Worm (Caenorhabditis elegans) whole organism, L4/young adult: ENCODE data around the gene F10C1.9.
"Not testable (repeated sequence)": the region's sequence is repeated elsewhere in the genome, so short reads cannot be mapped to it uniquely, and the experiment has no call there.

Source experiments
- W03F9.2 ChIP-seq: fragments of 150-350 bp; optimal IDR thresholded peaks from 2 replicates; lab custom pipeline; 2014; ENCODE audit warnings: missing biosample characterization, missing genetic modification characterization
- dao-5 ChIP-seq: sonication (generic microtip); optimal IDR thresholded peaks from 2 replicates; lab custom pipeline; 2016; ENCODE audit warnings: missing genotype, missing genetic modification characterization, moderate library complexity, missing compliant biosample characterization
- him-1 ChIP-seq: sonication (generic microtip); optimal IDR thresholded peaks from 2 replicates; lab custom pipeline; 2016; ENCODE audit warnings: missing genotype, missing genetic modification reagents, missing genetic modification characterization, missing compliant biosample characterization

The F10C1.9 gene

DNA sequence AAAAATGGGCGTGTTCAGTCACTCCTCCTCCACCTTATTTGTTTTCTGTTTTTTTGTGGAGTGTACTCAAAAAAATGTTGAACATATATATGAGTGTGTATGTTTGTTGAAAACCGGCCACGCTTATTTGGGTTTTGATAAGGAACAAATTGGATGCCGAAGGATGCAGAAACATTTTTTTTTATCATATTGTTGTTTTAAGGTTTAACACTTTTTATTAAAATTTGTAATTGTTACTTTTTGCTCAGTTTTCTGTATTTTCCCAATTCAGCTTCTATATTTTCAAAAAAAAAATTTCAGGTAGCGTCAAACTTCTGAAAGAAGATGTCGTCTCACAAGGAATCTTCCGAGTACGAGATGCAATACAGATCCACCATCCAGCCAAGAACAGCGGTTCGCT lies 20.2 kb upstream of the F10C1.9 start, which contains the start of gene ifb-1:
Gene ifb-1, plus strand, starts transcription at position 301 of the 400 bp plus-strand sequence.
- TF ChIP-seq him-1 (tag; lab: Kevin White, UChicago) = no peak
- no peak for TF ChIP-seq W03F9.2 (tag; lab: Kevin White, UChicago)
- TF ChIP-seq dao-5 (tag; lab: Kevin White, UChicago) = no peak

- TF ChIP-seq dao-5, him-1, W03F9.2 (tag; lab: Kevin White, UChicago): not testable (repeated sequence)
These were observed 12.6 kb upstream of the F10C1.9 start, which contains the start of the genes F10C1.3 and F10C1.23 for ce11 chrII:5757656-5758055. Gene F10C1.3, minus strand, starts transcription at chrII:5757756. Gene F10C1.23, plus strand, starts transcription at chrII:5758040.

DNA sequence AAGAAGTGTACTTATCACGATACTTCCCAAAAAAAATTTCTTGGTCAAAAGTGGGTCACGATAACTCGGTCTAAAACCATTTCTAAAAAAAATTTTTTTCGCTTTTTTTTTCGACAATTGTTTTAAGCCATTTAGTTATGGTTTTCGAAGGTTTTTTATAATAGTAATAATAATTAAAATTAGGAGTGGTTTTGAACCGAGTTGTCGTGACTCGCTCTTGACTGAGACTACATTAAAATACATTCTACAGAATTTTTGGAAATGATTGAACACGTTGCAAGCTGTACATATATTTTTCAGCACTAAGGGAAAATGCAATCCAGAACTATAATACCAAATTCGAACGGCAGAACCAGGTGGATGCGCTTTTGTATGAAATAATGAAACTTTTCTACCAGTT lies 9.1 kb upstream of the F10C1.9 start, which contains the start of gene F10C1.8:
Gene F10C1.8, plus strand, starts transcription at position 301 of the 400 bp plus-strand sequence.
- TF ChIP-seq him-1 (tag; lab: Kevin White, UChicago) (no peak), W03F9.2 (tag; lab: Kevin White, UChicago) (no peak), dao-5 (tag; lab: Kevin White, UChicago) (no peak)

ce11 chrII:5751353-5751752 lies 6.3 kb upstream of the F10C1.9 start:
- TF ChIP-seq him-1 (tag; lab: Kevin White, UChicago) = no peak
- TF ChIP-seq dao-5 (tag; lab: Kevin White, UChicago) = no peak
- TF ChIP-seq W03F9.2 (tag; lab: Kevin White, UChicago) = no peak

- TF ChIP-seq dao-5 (tag; lab: Kevin White, UChicago) (no peak), W03F9.2 (tag; lab: Kevin White, UChicago) (no peak), him-1 (tag; lab: Kevin White, UChicago) (no peak)
These were observed 4.7 kb upstream of the F10C1.9 start, which contains the start of gene ifb-2 for ce11 chrII:5749733-5750238. Gene ifb-2, plus strand, starts transcription at chrII:5750188.

DNA sequence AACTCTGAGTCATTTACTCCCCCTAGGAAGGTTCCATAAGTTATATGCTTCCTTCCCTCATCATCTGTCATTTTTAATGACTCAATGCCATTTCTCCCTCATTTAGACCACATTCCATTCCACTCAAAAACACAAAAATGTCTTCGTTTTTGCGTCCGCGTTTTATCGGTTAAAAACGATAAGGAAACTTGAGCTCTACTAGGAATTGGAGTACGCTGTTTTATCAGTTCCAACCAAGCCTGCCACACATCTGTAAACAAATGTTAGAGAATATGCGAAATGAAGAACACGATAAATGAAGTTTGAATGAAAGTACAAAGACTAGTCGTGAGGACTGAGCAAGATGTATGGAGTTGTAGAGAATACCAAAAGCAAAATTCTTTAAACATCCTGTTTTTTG lies 3.3 kb upstream of the F10C1.9 start:
- TF ChIP-seq him-1 (tag; lab: Kevin White, UChicago) = no peak
- TF ChIP-seq dao-5 (tag; lab: Kevin White, UChicago) = no peak

ce11 chrII:5747312-5747711 lies 2.2 kb upstream of the F10C1.9 start:
- TF ChIP-seq him-1 (tag; lab: Kevin White, UChicago) (no peak), W03F9.2 (tag; lab: Kevin White, UChicago) (no peak), dao-5 (tag; lab: Kevin White, UChicago) (no peak)

DNA sequence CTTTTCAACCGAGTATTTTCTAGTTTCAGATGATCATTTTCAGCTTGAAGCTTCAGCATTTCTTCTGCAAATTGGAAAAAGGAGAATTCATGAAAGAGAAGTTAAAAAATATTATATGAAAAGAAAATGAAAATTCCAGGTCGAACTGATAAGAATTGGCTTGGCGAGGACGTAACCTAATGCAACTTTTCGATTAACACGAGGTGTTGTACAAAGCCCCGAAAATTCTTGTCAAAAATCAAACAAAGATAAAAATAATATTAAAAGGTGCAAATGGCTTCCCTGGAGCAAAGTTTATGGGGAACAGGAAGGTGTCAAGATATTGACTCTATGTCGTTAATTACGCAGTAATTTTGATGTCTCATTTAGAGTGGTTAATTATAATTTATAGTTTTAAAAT lies 742 bp downstream of the F10C1.9 start:
- TF ChIP-seq W03F9.2 (tag; lab: Kevin White, UChicago) = no peak
- TF ChIP-seq dao-5 (tag; lab: Kevin White, UChicago) = no peak
- TF ChIP-seq him-1 (tag; lab: Kevin White, UChicago) = no peak

DNA sequence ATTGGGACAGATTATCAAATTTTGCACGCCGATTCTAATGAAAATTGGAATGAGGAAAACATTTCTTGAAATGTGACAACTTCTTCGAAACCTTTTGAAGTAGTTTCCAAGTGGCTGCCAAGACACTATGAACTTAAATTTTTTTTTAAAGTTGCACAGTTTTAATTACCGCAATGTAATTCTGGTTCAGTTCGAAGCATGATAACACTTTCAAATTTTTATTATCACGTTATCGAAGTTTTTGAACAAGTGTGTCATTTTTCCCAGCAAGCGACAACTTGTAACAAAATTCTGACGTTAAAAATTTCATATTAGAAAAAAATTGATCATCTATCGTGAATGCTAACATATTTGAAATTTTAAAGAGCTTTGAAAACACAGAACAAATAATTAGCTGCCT lies 2.3 kb downstream of the F10C1.9 start:
- no peak for TF ChIP-seq W03F9.2 (tag; lab: Kevin White, UChicago)
- no peak for TF ChIP-seq him-1 (tag; lab: Kevin White, UChicago)
- TF ChIP-seq dao-5 (tag; lab: Kevin White, UChicago) = no peak

- no peak for TF ChIP-seq W03F9.2 (tag; lab: Kevin White, UChicago)
- no peak for TF ChIP-seq dao-5 (tag; lab: Kevin White, UChicago)
- no peak for TF ChIP-seq him-1 (tag; lab: Kevin White, UChicago)
These were observed 6.3 kb downstream of the F10C1.9 start, which contains the start of gene hlh-14 for ce11 chrII:5738795-5739194. Gene hlh-14, minus strand, starts transcription at chrII:5738895.

DNA sequence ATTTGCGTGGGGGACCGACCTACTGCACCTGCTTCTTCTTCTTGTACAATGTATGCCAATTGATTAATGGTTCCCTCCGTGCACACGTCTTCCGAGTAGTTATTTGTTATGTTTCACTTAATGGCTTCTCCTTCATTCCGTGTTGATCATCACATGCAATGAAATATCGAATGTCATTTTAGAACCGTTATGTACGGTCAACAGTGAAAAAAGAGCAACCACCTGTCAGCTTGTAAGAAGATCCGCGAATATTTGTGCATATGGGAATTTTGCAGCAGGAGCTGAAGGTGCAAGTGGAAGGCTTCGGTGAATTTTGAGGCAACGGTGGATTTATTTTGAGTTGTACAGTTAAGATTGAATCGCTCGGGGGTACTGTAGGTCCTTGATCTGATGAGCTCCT lies 8.5 kb downstream of the F10C1.9 start:
- TF ChIP-seq W03F9.2 (tag; lab: Kevin White, UChicago) = no peak
- TF ChIP-seq him-1 (tag; lab: Kevin White, UChicago) = no peak
- TF ChIP-seq dao-5 (tag; lab: Kevin White, UChicago) = no peak

- TF ChIP-seq W03F9.2 (tag; lab: Kevin White, UChicago) = no peak
- TF ChIP-seq dao-5 (tag; lab: Kevin White, UChicago) = no peak
- no peak for TF ChIP-seq him-1 (tag; lab: Kevin White, UChicago)
These were observed 9.3 kb downstream of the F10C1.9 start for ce11 chrII:5735744-5736143.

DNA sequence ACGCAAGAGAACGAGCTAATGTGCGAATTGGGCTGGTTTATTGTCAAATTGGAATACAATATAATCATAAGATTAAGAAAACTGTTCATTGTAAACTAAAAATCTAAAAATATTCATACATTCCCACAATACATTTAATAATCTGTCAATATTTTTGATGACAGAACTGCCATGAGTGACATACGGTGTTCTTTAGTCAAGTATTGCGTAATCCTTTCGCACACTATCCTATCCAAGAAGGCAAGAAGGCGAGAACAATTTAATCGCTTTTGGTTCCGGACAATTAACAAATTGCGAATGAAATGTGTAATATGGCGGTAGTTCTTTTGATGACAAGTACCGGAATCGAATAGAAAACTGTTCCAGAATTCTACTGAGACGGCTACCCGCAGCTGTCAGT lies 10.2 kb downstream of the F10C1.9 start:
- TF ChIP-seq him-1 (tag; lab: Kevin White, UChicago) (no peak), W03F9.2 (tag; lab: Kevin White, UChicago) (no peak), dao-5 (tag; lab: Kevin White, UChicago) (no peak)
